Worm (Caenorhabditis elegans) whole organism, mixed stage, embryonic: ENCODE measurements around the gene C55B6.7.

Source experiments
- ceh-83 ChIP-seq: fragments of 200-800 bp; sonication (Bioruptor generic); optimal IDR thresholded peaks from 2 replicates; lab custom pipeline; 2018; ENCODE audit warnings: mild to moderate bottlenecking, missing genetic modification characterization, missing compliant biosample characterization
- elt-1 ChIP-seq: sonication (generic microtip); optimal IDR thresholded peaks from 2 replicates; lab custom pipeline; 2017; ENCODE audit warnings: missing genetic modification characterization, mild to moderate bottlenecking, missing compliant biosample characterization, antibody characterized with exemption, moderate library complexity, borderline replicate concordance; ENCODE audit not compliant: insufficient read depth
- nhr-76 ChIP-seq: sonication (generic microtip); optimal IDR thresholded peaks from 2 replicates; lab custom pipeline; 2017; ENCODE audit warnings: missing biosample characterization, missing genetic modification characterization

DNA sequence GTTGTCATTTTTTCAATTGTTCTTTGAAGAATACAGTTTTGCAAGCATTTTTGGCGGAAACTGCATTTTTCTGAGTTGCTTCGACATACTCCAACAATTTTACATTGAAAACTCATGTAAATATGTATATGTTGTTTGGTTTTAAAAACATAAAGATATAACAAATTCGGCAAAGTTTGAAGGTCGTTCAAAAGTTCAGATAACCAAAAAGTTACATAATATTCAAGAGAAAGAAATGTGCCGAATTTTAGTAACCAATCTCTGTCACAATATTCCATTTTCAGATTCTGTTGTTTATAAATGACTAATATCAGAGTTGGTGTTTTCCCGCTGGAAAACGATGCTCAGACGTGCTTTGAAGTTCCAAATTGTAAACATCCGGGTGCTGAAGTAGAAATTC is 14.6 kb upstream of the C55B6.7 start, which contains the start of gene ZK867.2:
- TF ChIP-seq nhr-76 (tag; lab: Kevin White, UChicago) (no peak), elt-1 (no peak), ceh-83 (GFP tag; lab: Kevin White, UChicago) (no peak)
